Worm (Caenorhabditis elegans): ENCODE data around the gene dmsr-9.

dmsr-9 gene

ce11 chrV:6830075-6830474 is 30.6 kb upstream of the dmsr-9 start:
- TF ChIP-seq sox-4 (tag; optimal IDR thresholded peaks at IDR 0.05) (peak; percentile 9), tbx-7 (tag; optimal IDR thresholded peaks at IDR 0.05) (peak; percentile 24), fkh-6 (tag; optimal IDR thresholded peaks at IDR 0.05) (no peak), hlh-6 (tag; optimal IDR thresholded peaks at IDR 0.05) (peak; percentile 18), tbx-2 (tag; optimal IDR thresholded peaks at IDR 0.05) (no peak)

ce11 chrV:6829404-6829803 is 29.9 kb upstream of the dmsr-9 start, which contains the start of gene col-141:
TSS of gene col-141 (plus strand) at chrV:6829704.
- no peak for TF ChIP-seq pros-1 (tag; optimal IDR thresholded peaks at IDR 0.05)
- TF ChIP-seq tbx-2 (tag; optimal IDR thresholded peaks at IDR 0.05) = no peak
- TF ChIP-seq ttx-3 (tag; optimal IDR thresholded peaks at IDR 0.05) = no peak
- TF ChIP-seq nhr-232 (tag; optimal IDR thresholded peaks at IDR 0.05) = no peak
- no peak for TF ChIP-seq ceh-45 (GFP tag; IDR thresholded peaks at IDR 0.05)
- no peak for TF ChIP-seq nhr-11 (tag; optimal IDR thresholded peaks at IDR 0.05)
- TF ChIP-seq hlh-30 (tag; optimal IDR thresholded peaks at IDR 0.05; ENCODE audit: insufficient read depth) = no peak
- no peak for TF ChIP-seq fkh-6 (tag; optimal IDR thresholded peaks at IDR 0.05)
- no peak for TF ChIP-seq pha-2 (tag; optimal IDR thresholded peaks at IDR 0.05)
- TF ChIP-seq madf-2 (tag; optimal IDR thresholded peaks at IDR 0.05) = no peak
- no peak for TF ChIP-seq che-1 (tag; optimal IDR thresholded peaks at IDR 0.05)
- TF ChIP-seq odd-2 (tag; optimal IDR thresholded peaks at IDR 0.05) = no peak
- TF ChIP-seq gmeb-2 (tag; optimal IDR thresholded peaks at IDR 0.05) = no peak
- TF ChIP-seq tbx-7 (tag; optimal IDR thresholded peaks at IDR 0.05) = no peak
- no peak for TF ChIP-seq ceh-24 (tag; optimal IDR thresholded peaks at IDR 0.05)
- no peak for TF ChIP-seq sox-2 (GFP tag; IDR thresholded peaks at IDR 0.05)
- no peak for TF ChIP-seq pax-1 (tag; optimal IDR thresholded peaks at IDR 0.05)
- no peak for TF ChIP-seq lin-11 (tag; optimal IDR thresholded peaks at IDR 0.05)
- no peak for TF ChIP-seq hlh-6 (tag; optimal IDR thresholded peaks at IDR 0.05)

- TF ChIP-seq pha-4 (tag; optimal IDR thresholded peaks at IDR 0.05) (no peak), rnt-1 (tag; optimal IDR thresholded peaks at IDR 0.05) (no peak), T23F11.4 (GFP tag; optimal IDR thresholded peaks at IDR 0.05) (no peak), fkh-10 (GFP tag; optimal IDR thresholded peaks at IDR 0.05) (no peak), dve-1 (tag; optimal IDR thresholded peaks at IDR 0.05) (no peak), ahr-1 (tag; optimal IDR thresholded peaks at IDR 0.05) (no peak), pat-9 (tag; optimal IDR thresholded peaks at IDR 0.05) (no peak), ceh-45 (GFP tag; IDR thresholded peaks at IDR 0.05) (no peak), ama-1 (optimal IDR thresholded peaks at IDR 0.05) (no peak), nhr-11 (tag; optimal IDR thresholded peaks at IDR 0.05) (no peak), mec-3 (tag; optimal IDR thresholded peaks at IDR 0.05; ENCODE audit: borderline replicate concordance) (no peak), hlh-30 (tag; optimal IDR thresholded peaks at IDR 0.05; ENCODE audit: insufficient read depth) (no peak), nfya-1 (tag; optimal IDR thresholded peaks at IDR 0.05) (no peak)
These were observed 29.3 kb upstream of the dmsr-9 start, which contains the start of gene dmsr-15 for ce11 chrV:6828786-6829185. TSS of gene dmsr-15 (minus strand) at chrV:6828886.

DNA sequence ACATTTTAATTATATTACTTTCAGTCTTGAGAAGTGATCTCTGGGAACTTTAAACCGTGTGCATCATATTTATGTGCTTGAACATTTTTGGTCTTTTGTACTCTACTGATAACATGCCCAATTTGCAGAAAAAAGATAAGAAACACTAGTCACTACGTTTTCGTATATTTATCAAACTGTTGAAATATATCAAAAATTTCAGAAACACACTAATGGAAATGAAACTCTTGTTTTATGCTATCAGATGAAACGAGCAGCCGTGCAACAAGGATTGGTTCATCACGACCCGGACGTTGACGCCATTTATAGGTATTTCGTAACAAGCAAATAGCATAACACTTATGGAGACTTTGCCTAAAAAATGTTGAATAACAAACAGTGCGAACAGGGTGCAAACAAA is 24.0 kb upstream of the dmsr-9 start:
- peak; percentile 85 for TF ChIP-seq elt-2 (tag; optimal IDR thresholded peaks at IDR 0.05)
- TF ChIP-seq unc-3 (GFP tag; conservative IDR thresholded peaks at IDR 0.05) = no peak
- TF ChIP-seq unc-3 (tag; optimal IDR thresholded peaks at IDR 0.05) = no peak

DNA sequence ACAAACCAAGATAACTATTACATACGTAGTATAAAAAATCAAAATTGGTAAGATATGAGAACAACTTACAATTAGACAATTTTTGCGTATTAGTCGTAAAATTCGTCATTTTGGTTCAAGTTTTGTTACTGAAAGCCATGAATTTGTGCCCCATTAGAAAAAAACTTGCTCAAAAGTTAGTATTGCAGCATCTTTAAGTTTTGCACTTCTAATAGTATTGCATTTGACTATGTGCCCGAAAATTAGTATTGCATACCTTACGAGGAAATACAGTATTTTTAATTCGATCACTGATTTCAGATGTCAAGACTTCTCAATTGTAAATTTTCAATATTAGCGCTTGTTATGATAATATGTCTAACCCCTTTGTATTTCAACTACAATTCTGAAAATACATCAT is 22.0 kb upstream of the dmsr-9 start, which contains the start of gene T15B7.8:
TSS of gene T15B7.8 (plus strand) at position 301 of the 400 bp plus-strand sequence.
- no peak for TF ChIP-seq hlh-30 (tag; optimal IDR thresholded peaks at IDR 0.05; ENCODE audit: insufficient read depth)
- TF ChIP-seq ahr-1 (tag; optimal IDR thresholded peaks at IDR 0.05) = no peak
- no peak for TF ChIP-seq zip-5 (tag; optimal IDR thresholded peaks at IDR 0.05)
- no peak for TF ChIP-seq tbx-2 (tag; optimal IDR thresholded peaks at IDR 0.05)
- no peak for TF ChIP-seq pax-1 (tag; optimal IDR thresholded peaks at IDR 0.05)
- no peak for TF ChIP-seq K02D7.2 (tag; optimal IDR thresholded peaks at IDR 0.05)
- TF ChIP-seq nhr-11 (tag; optimal IDR thresholded peaks at IDR 0.05) = no peak
- TF ChIP-seq unc-55 (GFP tag; optimal IDR thresholded peaks at IDR 0.05) = no peak
- TF ChIP-seq pha-2 (tag; optimal IDR thresholded peaks at IDR 0.05) = no peak
- TF ChIP-seq ceh-24 (tag; optimal IDR thresholded peaks at IDR 0.05) = no peak
- TF ChIP-seq nfya-1 (tag; optimal IDR thresholded peaks at IDR 0.05) = no peak
- no peak for TF ChIP-seq ceh-34 (tag; optimal IDR thresholded peaks at IDR 0.05)
- TF ChIP-seq che-1 (tag; optimal IDR thresholded peaks at IDR 0.05) = no peak
